Worm (Caenorhabditis elegans): ENCODE data around the gene C18G1.1.

Gene C18G1.1

DNA sequence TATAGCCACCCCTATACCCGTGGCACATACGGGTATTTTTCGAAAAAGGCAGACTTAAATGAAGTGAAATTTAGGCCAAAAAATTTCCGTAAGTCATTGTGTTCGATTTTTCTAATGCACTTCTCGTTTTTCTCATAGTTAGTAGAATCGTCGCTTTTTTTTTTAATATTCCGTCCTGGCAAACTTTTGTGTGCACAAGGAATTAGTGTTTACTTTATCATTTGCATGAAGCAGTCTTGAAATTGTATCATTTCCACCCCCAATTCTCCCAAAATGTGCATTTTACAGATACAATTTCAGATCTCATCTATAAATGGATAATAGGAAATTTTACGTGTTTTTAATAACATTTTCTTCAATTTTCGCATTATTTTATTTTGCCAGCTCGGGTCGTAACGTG, 27.5 kb upstream of the C18G1.1 start, which contains the start of gene C18G1.6:
C18G1.6 (plus strand) TSS at position 301 of the 400 bp plus-strand sequence.
- TF ChIP-seq nhr-43 (tag; optimal IDR thresholded peaks at IDR 0.05; ENCODE audit: poor library complexity, severe bottlenecking) (no peak), lsy-12 (tag; optimal IDR thresholded peaks at IDR 0.05) (no peak), eor-1 (tag; optimal IDR thresholded peaks at IDR 0.05) (no peak), nhr-25 (tag; optimal IDR thresholded peaks at IDR 0.05) (no peak), nhr-77 (tag; optimal IDR thresholded peaks at IDR 0.05) (no peak), ceh-16 (tag; optimal IDR thresholded peaks at IDR 0.05) (no peak), nhr-28 (tag; optimal IDR thresholded peaks at IDR 0.05) (no peak), jun-1 (tag; optimal IDR thresholded peaks at IDR 0.05) (no peak), unc-39 (tag; optimal IDR thresholded peaks at IDR 0.05) (no peak), ztf-11 (tag; optimal IDR thresholded peaks at IDR 0.05) (no peak), elt-1 (tag; optimal IDR thresholded peaks at IDR 0.05) (no peak), hmg-11 (tag; optimal IDR thresholded peaks at IDR 0.05) (no peak), nhr-12 (tag; optimal IDR thresholded peaks at IDR 0.05) (no peak), nhr-23 (tag; optimal IDR thresholded peaks at IDR 0.05) (no peak), daf-12 (tag; optimal IDR thresholded peaks at IDR 0.05) (no peak), sea-2 (GFP tag; optimal IDR thresholded peaks at IDR 0.05) (no peak), egl-27 (tag; optimal IDR thresholded peaks at IDR 0.05) (no peak)

DNA sequence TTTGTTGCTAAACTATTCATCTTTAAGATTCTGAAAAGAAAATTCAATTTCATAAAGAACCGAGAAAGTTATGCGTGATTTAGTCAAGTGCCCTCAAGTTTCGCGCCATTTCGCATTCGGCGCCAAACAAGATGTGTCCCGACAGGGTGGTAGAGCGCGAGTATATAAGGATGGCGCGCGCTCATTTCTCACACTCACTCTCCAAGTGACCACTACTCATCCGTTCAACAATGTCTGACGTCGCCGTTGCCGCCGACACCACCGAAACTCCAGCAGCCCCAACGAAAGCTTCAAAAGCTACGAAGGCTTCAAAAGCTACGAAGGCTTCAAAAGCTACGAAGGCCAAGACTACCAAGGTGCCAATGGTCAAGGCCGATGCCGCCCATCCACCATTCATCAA, 23.6 kb upstream of the C18G1.1 start, which contains the start of gene hil-4:
hil-4 (plus strand) TSS at position 191 of the 400 bp plus-strand sequence.
- TF ChIP-seq fkh-2 (tag; optimal IDR thresholded peaks at IDR 0.05) (no peak), nhr-237 (tag; optimal IDR thresholded peaks at IDR 0.05) (no peak), nhr-12 (tag; optimal IDR thresholded peaks at IDR 0.05) (no peak), eor-1 (tag; optimal IDR thresholded peaks at IDR 0.05) (no peak), ceh-28 (tag; optimal IDR thresholded peaks at IDR 0.05) (no peak), ztf-11 (tag; optimal IDR thresholded peaks at IDR 0.05) (no peak), mml-1 (tag; optimal IDR thresholded peaks at IDR 0.05) (no peak), nhr-28 (tag; optimal IDR thresholded peaks at IDR 0.05) (no peak), unc-39 (tag; optimal IDR thresholded peaks at IDR 0.05) (no peak), nfya-1 (tag; optimal IDR thresholded peaks at IDR 0.05; ENCODE audit: insufficient read depth) (no peak), tbx-2 (tag; optimal IDR thresholded peaks at IDR 0.05) (no peak), pqm-1 (tag; optimal IDR thresholded peaks at IDR 0.05) (no peak), pha-4 (tag; optimal IDR thresholded peaks at IDR 0.05) (no peak), lin-15B (tag; optimal IDR thresholded peaks at IDR 0.05) (no peak), elt-3 (tag; optimal IDR thresholded peaks at IDR 0.05) (no peak), nhr-43 (tag; optimal IDR thresholded peaks at IDR 0.05; ENCODE audit: poor library complexity, severe bottlenecking) (no peak), daf-12 (tag; optimal IDR thresholded peaks at IDR 0.05) (no peak)

DNA sequence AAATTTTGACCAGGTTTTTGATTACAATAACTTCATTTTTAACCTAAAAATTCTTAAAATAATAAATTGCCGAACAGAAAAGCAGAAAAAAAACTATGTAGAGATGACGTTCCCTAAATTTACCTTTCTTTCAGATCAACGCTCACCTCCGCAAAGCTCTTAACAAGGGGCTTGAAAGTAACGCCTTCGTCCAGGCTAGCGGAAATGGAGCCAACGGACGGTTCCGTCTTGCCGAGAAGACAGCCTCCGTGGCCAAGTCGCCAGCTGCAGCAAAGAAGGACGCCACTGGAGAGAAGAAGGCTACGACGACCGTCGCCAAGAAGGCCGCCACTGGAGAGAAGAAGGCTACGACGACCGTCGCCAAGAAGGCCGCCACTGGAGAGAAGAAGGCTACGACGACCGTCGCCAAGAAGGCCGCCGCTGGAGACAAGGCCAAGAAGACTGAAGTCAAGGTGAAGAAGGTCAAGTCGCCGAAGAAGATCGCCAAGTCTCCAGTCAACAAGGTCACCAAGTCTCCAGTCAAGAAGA, 23.0 kb upstream of the C18G1.1 start:
- TF ChIP-seq nhr-77 (tag; optimal IDR thresholded peaks at IDR 0.05) = no peak

DNA sequence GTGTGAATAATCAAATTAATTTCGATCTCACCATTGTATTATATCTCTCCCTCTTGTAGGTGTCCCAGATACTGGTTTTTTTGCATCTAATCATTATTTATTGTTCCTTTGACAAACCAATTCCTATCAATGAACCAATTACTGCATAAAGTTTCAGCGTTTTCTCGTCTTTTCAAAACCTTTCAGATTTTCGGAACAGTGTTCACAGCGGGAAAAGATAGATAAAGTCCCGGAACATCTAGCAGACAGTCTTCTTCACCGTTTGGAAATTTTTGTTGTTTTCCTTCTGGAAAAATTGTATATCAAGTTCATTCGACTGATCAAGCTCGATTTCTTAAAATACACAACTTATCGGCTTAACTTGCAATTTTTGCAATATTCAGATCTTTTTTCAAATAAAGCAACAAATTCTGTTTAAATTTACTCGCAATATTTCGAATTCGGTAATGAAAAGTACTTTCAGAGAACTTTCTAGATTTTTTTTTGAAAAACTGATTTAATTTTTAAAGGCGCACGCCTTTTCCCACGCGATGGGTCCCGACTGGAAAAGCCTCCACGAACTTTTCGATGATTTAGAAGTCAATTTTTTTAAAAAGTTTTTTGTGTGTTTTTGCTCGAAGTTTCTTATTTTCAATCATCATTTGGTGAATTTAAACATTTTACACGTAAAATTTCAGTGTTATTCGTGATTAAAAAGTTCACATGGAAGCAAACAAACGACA, 22.3 kb upstream of the C18G1.1 start, which contains the start of gene pgl-3:
pgl-3 (plus strand) TSS at position 672 of the 722 bp plus-strand sequence.
- TF ChIP-seq fkh-10 (GFP tag; optimal IDR thresholded peaks at IDR 0.05) = no peak
- no peak for TF ChIP-seq nhr-76 (tag; optimal IDR thresholded peaks at IDR 0.05)

DNA sequence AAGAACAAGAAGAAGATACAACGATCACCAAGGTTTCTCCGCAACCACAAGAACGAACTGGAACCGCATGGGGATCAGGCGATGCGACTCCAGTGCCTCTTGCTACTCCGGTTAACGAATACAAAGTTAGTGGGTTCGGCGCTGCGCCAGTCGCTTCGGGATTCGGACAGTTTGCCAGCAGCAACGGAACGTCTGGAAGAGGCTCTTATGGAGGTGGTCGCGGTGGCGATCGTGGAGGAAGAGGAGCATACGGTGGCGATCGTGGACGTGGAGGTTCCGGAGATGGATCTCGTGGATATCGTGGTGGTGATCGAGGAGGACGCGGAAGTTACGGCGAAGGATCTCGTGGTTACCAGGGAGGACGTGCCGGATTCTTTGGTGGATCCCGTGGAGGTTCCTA, 19.7 kb upstream of the C18G1.1 start:
- TF ChIP-seq ztf-4 (tag; optimal IDR thresholded peaks at IDR 0.05) (no peak), zag-1 (tag; optimal IDR thresholded peaks at IDR 0.05) (no peak), daf-12 (tag; optimal IDR thresholded peaks at IDR 0.05) (no peak), eor-1 (tag; optimal IDR thresholded peaks at IDR 0.05) (no peak), nhr-23 (tag; optimal IDR thresholded peaks at IDR 0.05) (no peak), ceh-82 (tag; optimal IDR thresholded peaks at IDR 0.05) (no peak), ZK546.5 (tag; optimal IDR thresholded peaks at IDR 0.05) (no peak)
